Worm (Caenorhabditis elegans) whole organism, late embryonic: ENCODE data around the gene tre-5.

Experiments used
- C08G9.2 ChIP-seq: sonication (generic microtip); optimal IDR thresholded peaks from 2 replicates; lab custom pipeline; 2016; ENCODE audit warnings: mild to moderate bottlenecking, missing genetic modification characterization, moderate library complexity, missing compliant biosample characterization
- C38D4.7 ChIP-seq: fragments of 200-800 bp; sonication (Bioruptor generic); optimal IDR thresholded peaks from 2 replicates; lab custom pipeline; 2018; ENCODE audit warnings: mild to moderate bottlenecking, missing genetic modification characterization, moderate library complexity, missing compliant biosample characterization
- K09A11.1 ChIP-seq: sonication (generic microtip); optimal IDR thresholded peaks from 2 replicates; lab custom pipeline; 2017; ENCODE audit warnings: antibody characterized with exemption, mild to moderate bottlenecking, missing genetic modification characterization, missing compliant biosample characterization; ENCODE audit not compliant: insufficient read depth
- Y22D7AL.16 ChIP-seq: sonication (generic microtip); optimal IDR thresholded peaks from 2 replicates; lab custom pipeline; 2016; ENCODE audit warnings: missing genetic modification characterization, missing compliant biosample characterization
- ama-1 ChIP-seq: fragments of 150-350 bp; optimal IDR thresholded peaks from 2 replicates; lab custom pipeline; 2014
- ceh-2 ChIP-seq: sonication (generic microtip); optimal IDR thresholded peaks from 2 replicates; lab custom pipeline; 2016; ENCODE audit warnings: missing genotype, missing genetic modification characterization, missing compliant biosample characterization
- ceh-22 ChIP-seq: sonication (generic microtip); optimal IDR thresholded peaks from 2 replicates; lab custom pipeline; 2017; ENCODE audit warnings: missing biosample characterization, missing genetic modification characterization
- ceh-24 ChIP-seq: sonication (generic microtip); optimal IDR thresholded peaks from 2 replicates; lab custom pipeline; 2016; ENCODE audit warnings: mild to moderate bottlenecking, missing genetic modification characterization, missing compliant biosample characterization
- ceh-31 ChIP-seq: sonication (generic microtip); optimal IDR thresholded peaks from 2 replicates; lab custom pipeline; 2016; ENCODE audit warnings: missing genetic modification characterization, missing compliant biosample characterization
- ceh-34 ChIP-seq: sonication (generic microtip); optimal IDR thresholded peaks from 2 replicates; lab custom pipeline; 2016; ENCODE audit warnings: mild to moderate bottlenecking, missing genetic modification characterization, missing compliant biosample characterization
- ceh-48 ChIP-seq: sonication (generic microtip); optimal IDR thresholded peaks from 2 replicates; lab custom pipeline; 2016; ENCODE audit warnings: missing genetic modification characterization, inconsistent platforms, missing compliant biosample characterization
- dve-1 ChIP-seq: sonication (generic microtip); optimal IDR thresholded peaks from 2 replicates; lab custom pipeline; 2017; ENCODE audit warnings: antibody characterized with exemption, mild to moderate bottlenecking, missing genetic modification characterization, missing compliant biosample characterization
- elt-2 ChIP-seq: sonication (generic microtip); optimal IDR thresholded peaks from 2 replicates; lab custom pipeline; 2016; ENCODE audit warnings: missing genetic modification reagents, missing genetic modification characterization, missing compliant biosample characterization
- elt-4 ChIP-seq: sonication (generic microtip); optimal IDR thresholded peaks from 2 replicates; lab custom pipeline; 2016; ENCODE audit warnings: missing genetic modification characterization, missing compliant biosample characterization
- ets-4 ChIP-seq: sonication (generic microtip); optimal IDR thresholded peaks from 2 replicates; lab custom pipeline; 2016; ENCODE audit warnings: missing genetic modification characterization, missing compliant biosample characterization
- fax-1 ChIP-seq: sonication (generic microtip); optimal IDR thresholded peaks from 2 replicates; lab custom pipeline; 2016; ENCODE audit warnings: missing genotype, missing genetic modification characterization, missing compliant biosample characterization
- fkh-10 ChIP-seq: fragments of 150-350 bp; optimal IDR thresholded peaks from 2 replicates; lab custom pipeline; 2014; ENCODE audit warnings: missing biosample characterization, missing genetic modification reagents, missing genetic modification characterization
- fkh-6 ChIP-seq: sonication (generic microtip); optimal IDR thresholded peaks from 2 replicates; lab custom pipeline; 2016; ENCODE audit warnings: missing genetic modification characterization, missing compliant biosample characterization
- gmeb-2 ChIP-seq: sonication (generic microtip); optimal IDR thresholded peaks from 2 replicates; lab custom pipeline; 2016; ENCODE audit warnings: missing genetic modification characterization, inconsistent platforms, missing compliant biosample characterization
- hlh-15 ChIP-seq: sonication (generic microtip); optimal IDR thresholded peaks from 2 replicates; lab custom pipeline; 2016; ENCODE audit warnings: missing genetic modification characterization, missing compliant biosample characterization
- hlh-30 ChIP-seq: sonication (generic microtip); optimal IDR thresholded peaks from 2 replicates; lab custom pipeline; 2017; ENCODE audit warnings: antibody characterized with exemption, missing genetic modification characterization, missing compliant biosample characterization; ENCODE audit not compliant: insufficient read depth
- hlh-8 ChIP-seq: sonication (generic microtip); optimal IDR thresholded peaks from 2 replicates; lab custom pipeline; 2016; ENCODE audit warnings: missing genotype, missing genetic modification characterization, missing compliant biosample characterization
- mec-3 ChIP-seq: sonication (generic microtip); optimal IDR thresholded peaks from 2 replicates; lab custom pipeline; 2016; ENCODE audit warnings: borderline replicate concordance, missing genetic modification characterization, missing compliant biosample characterization
- nfya-1 ChIP-seq: sonication (generic microtip); optimal IDR thresholded peaks from 2 replicates; lab custom pipeline; 2017; ENCODE audit warnings: missing genetic modification characterization, mild to moderate bottlenecking, missing compliant biosample characterization, antibody characterized with exemption, moderate library complexity
- nhr-11 ChIP-seq: fragments of 150-350 bp; optimal IDR thresholded peaks from 2 replicates; lab custom pipeline; 2014; ENCODE audit warnings: missing biosample characterization, missing genetic modification characterization
- nhr-232 ChIP-seq: sonication (generic microtip); optimal IDR thresholded peaks from 2 replicates; lab custom pipeline; 2016; ENCODE audit warnings: missing genetic modification characterization, missing compliant biosample characterization
- npax-4 ChIP-seq: sonication (generic microtip); optimal IDR thresholded peaks from 2 replicates; lab custom pipeline; 2016; ENCODE audit warnings: missing genetic modification characterization, missing compliant biosample characterization
- pag-3 ChIP-seq: sonication (generic microtip); optimal IDR thresholded peaks from 2 replicates; lab custom pipeline; 2016; ENCODE audit warnings: missing compliant biosample characterization, missing genetic modification characterization, borderline replicate concordance
- pat-9 ChIP-seq: fragments of 200-800 bp; sonication (Bioruptor generic); optimal IDR thresholded peaks from 2 replicates; lab custom pipeline; 2018; ENCODE audit warnings: mild to moderate bottlenecking, missing genetic modification characterization, moderate library complexity, missing compliant biosample characterization
- pax-1 ChIP-seq: fragments of 150-350 bp; optimal IDR thresholded peaks from 2 replicates; lab custom pipeline; 2014; ENCODE audit warnings: missing biosample characterization, missing genetic modification characterization
- pqm-1 ChIP-seq: sonication (generic microtip); optimal IDR thresholded peaks from 2 replicates; lab custom pipeline; 2016; ENCODE audit warnings: missing genetic modification characterization, missing compliant biosample characterization
- pros-1 ChIP-seq: fragments of 150-350 bp; optimal IDR thresholded peaks from 2 replicates; lab custom pipeline; 2014; ENCODE audit warnings: missing biosample characterization, missing genetic modification reagents, missing genetic modification characterization
- ref-2 ChIP-seq: sonication (generic microtip); optimal IDR thresholded peaks from 2 replicates; lab custom pipeline; 2016; ENCODE audit warnings: missing genetic modification characterization, missing compliant biosample characterization
- rnt-1 ChIP-seq: sonication (generic microtip); optimal IDR thresholded peaks from 2 replicates; lab custom pipeline; 2016; ENCODE audit warnings: missing genetic modification characterization, missing compliant biosample characterization
- sdc-2 ChIP-seq: sonication (generic microtip); optimal IDR thresholded peaks from 2 replicates; lab custom pipeline; 2016; ENCODE audit warnings: missing genotype, missing genetic modification characterization, missing compliant biosample characterization
- syd-9 ChIP-seq: sonication (generic microtip); optimal IDR thresholded peaks from 2 replicates; lab custom pipeline; 2016; ENCODE audit warnings: mild to moderate bottlenecking, missing genetic modification characterization, moderate library complexity, missing compliant biosample characterization
- tbx-2 ChIP-seq: sonication (generic microtip); optimal IDR thresholded peaks from 2 replicates; lab custom pipeline; 2016; ENCODE audit warnings: missing genetic modification characterization, missing compliant biosample characterization
- ttx-3 ChIP-seq: sonication (generic microtip); optimal IDR thresholded peaks from 2 replicates; lab custom pipeline; 2016; ENCODE audit warnings: missing genetic modification reagents, missing genetic modification characterization, missing compliant biosample characterization
- unc-3 ChIP-seq, 2 experiments: fragments of 200-800 bp in 1 of 2; sonication (Bioruptor generic) in 1 of 2; sonication (generic microtip) in 1 of 2; conservative IDR thresholded peaks in 1 of 2; optimal IDR thresholded peaks in 1 of 2; 2 replicates each; pipeline versions ENCODE4 v1.3.6 to Lab custom; 2016 to 2022; ENCODE audit warnings: missing compliant biosample characterization in 2 of 2, missing genetic modification characterization in 2 of 2, missing genetic modification reagents in 1 of 2
- unc-42 ChIP-seq: sonication (generic microtip); optimal IDR thresholded peaks from 2 replicates; lab custom pipeline; 2016; ENCODE audit warnings: missing genotype, missing genetic modification characterization, missing compliant biosample characterization
- unc-55 ChIP-seq: sonication (generic microtip); optimal IDR thresholded peaks from 2 replicates; lab custom pipeline; 2017; ENCODE audit warnings: missing biosample characterization, missing genetic modification reagents, missing genetic modification characterization
- unc-86 ChIP-seq: sonication (generic microtip); optimal IDR thresholded peaks from 2 replicates; lab custom pipeline; 2016; ENCODE audit warnings: missing genetic modification characterization, missing compliant biosample characterization
- zip-5 ChIP-seq: sonication (generic microtip); optimal IDR thresholded peaks from 2 replicates; lab custom pipeline; 2016; ENCODE audit warnings: missing genetic modification characterization, missing compliant biosample characterization

Gene tre-5

ce11 chrII:73329-73728, 18.2 kb upstream of the tre-5 start:
- TF ChIP-seq hlh-15 (tag; lab: Kevin White, UChicago), result no peak
- peak; percentile 11 for TF ChIP-seq fkh-10 (GFP tag; lab: Kevin White, UChicago)
- TF ChIP-seq tbx-2, result no peak
- peak; percentile 97 for TF ChIP-seq unc-42 (tag; lab: Kevin White, UChicago)

- TF ChIP-seq tbx-2, result no peak
- TF ChIP-seq unc-55 (GFP tag; lab: Kevin White, UChicago), result no peak
- TF ChIP-seq ref-2 (tag; lab: Kevin White, UChicago), result no peak
These were observed 14.2 kb upstream of the tre-5 start, which contains the start of gene egl-26 for ce11 chrII:69354-69753. Gene egl-26 (plus strand): TSS chrII:69654.

- TF ChIP-seq elt-2 (tag; lab: Kevin White, UChicago) (no peak), unc-42 (tag; lab: Kevin White, UChicago) (no peak), fkh-6 (no peak), syd-9 (tag; lab: Kevin White, UChicago) (no peak), ceh-24 (tag; lab: Kevin White, UChicago) (no peak), ceh-48 (no peak), sdc-2 (tag; lab: Kevin White, UChicago) (no peak), ets-4 (tag; lab: Kevin White, UChicago) (no peak), ceh-34 (tag; lab: Kevin White, UChicago) (no peak), ref-2 (tag; lab: Kevin White, UChicago) (no peak), dve-1 (tag; lab: Kevin White, UChicago) (no peak), unc-55 (GFP tag; lab: Kevin White, UChicago) (no peak), ceh-22 (tag; lab: Kevin White, UChicago) (no peak), hlh-15 (tag; lab: Kevin White, UChicago) (no peak), pax-1 (tag; lab: Kevin White, UChicago) (no peak), rnt-1 (tag; lab: Kevin White, UChicago) (no peak), Y22D7AL.16 (tag; lab: Kevin White, UChicago) (no peak)
These were observed 13.7 kb upstream of the tre-5 start for ce11 chrII:68757-69156.

ce11 chrII:67663-68062, 12.6 kb upstream of the tre-5 start:
- TF ChIP-seq syd-9 (tag; lab: Kevin White, UChicago) (no peak), nhr-232 (tag; lab: Kevin White, UChicago) (no peak), nhr-11 (no peak), pat-9 (tag; lab: Kevin White, UChicago) (no peak), hlh-30 (tag; lab: Kevin White, UChicago) (no peak), C08G9.2 (no peak), ets-4 (tag; lab: Kevin White, UChicago) (no peak), ama-1 (lab: Kevin White, UChicago) (no peak), C38D4.7 (GFP tag; lab: Kevin White, UChicago) (no peak), pros-1 (tag; lab: Kevin White, UChicago) (no peak), pqm-1 (tag; lab: Kevin White, UChicago) (no peak), fax-1 (tag; lab: Kevin White, UChicago) (no peak)

ce11 chrII:66322-66721, 11.2 kb upstream of the tre-5 start:
- no peak for TF ChIP-seq C38D4.7 (GFP tag; lab: Kevin White, UChicago)
- TF ChIP-seq mec-3 (tag; lab: Kevin White, UChicago), result peak; percentile 28
- no peak for TF ChIP-seq pag-3
- no peak for TF ChIP-seq zip-5 (tag; lab: Kevin White, UChicago)
- TF ChIP-seq unc-55 (GFP tag; lab: Kevin White, UChicago), result peak; percentile 69
- TF ChIP-seq ceh-31 (tag; lab: Kevin White, UChicago), result peak; percentile 79
- peak; percentile 76 for TF ChIP-seq hlh-8
- peak; percentile 64 for TF ChIP-seq ceh-2 (tag; lab: Kevin White, UChicago)
- TF ChIP-seq unc-86, result no peak
- no peak for TF ChIP-seq ttx-3
- no peak for TF ChIP-seq gmeb-2 (tag; lab: Kevin White, UChicago)
- TF ChIP-seq dve-1 (tag; lab: Kevin White, UChicago), result peak; percentile 31
- TF ChIP-seq ceh-34 (tag; lab: Kevin White, UChicago), result peak; percentile 63
- TF ChIP-seq nfya-1 (tag; lab: Kevin White, UChicago), result peak; percentile 48
- TF ChIP-seq pax-1 (tag; lab: Kevin White, UChicago), result peak; percentile 79
- no peak for TF ChIP-seq hlh-15 (tag; lab: Kevin White, UChicago)
- no peak for TF ChIP-seq unc-3 (GFP tag; conservative IDR thresholded peaks at IDR 0.05; lab: Robert Waterston, UW)
- TF ChIP-seq unc-3 (tag; optimal IDR thresholded peaks at IDR 0.05; lab: Kevin White, UChicago), result no peak
- TF ChIP-seq fax-1 (tag; lab: Kevin White, UChicago), result no peak
- TF ChIP-seq npax-4, result no peak
- TF ChIP-seq elt-4 (tag; lab: Kevin White, UChicago), result no peak
- no peak for TF ChIP-seq ceh-22 (tag; lab: Kevin White, UChicago)
- peak; percentile 13 for TF ChIP-seq unc-42 (tag; lab: Kevin White, UChicago)
- peak; percentile 84 for TF ChIP-seq hlh-30 (tag; lab: Kevin White, UChicago)
- TF ChIP-seq fkh-6, result no peak
- TF ChIP-seq K09A11.1 (tag; lab: Kevin White, UChicago), result no peak
